Fruit fly (Drosophila melanogaster): Measurements from ENCODE around the gene Mat89Ba.

dm6 chr3R:16228719-16229704 is 43.2 kb downstream of the Mat89Ba start:
- TF ChIP-seq h (GFP tag; optimal IDR thresholded peaks at IDR 0.05) (peak; percentile 15), OdsH (GFP tag; optimal IDR thresholded peaks at IDR 0.05) (no peak), jim (GFP tag; optimal IDR thresholded peaks at IDR 0.05) (no peak), Sp1 (GFP tag; optimal IDR thresholded peaks at IDR 0.05) (peak; percentile 60), brk (GFP tag; optimal IDR thresholded peaks at IDR 0.05) (peak; percentile 49), sv (GFP tag; optimal IDR thresholded peaks at IDR 0.05) (no peak), Dfd (GFP tag; optimal IDR thresholded peaks at IDR 0.05) (no peak), usp (GFP tag; optimal IDR thresholded peaks at IDR 0.05) (no peak), Hr83 (GFP tag; optimal IDR thresholded peaks at IDR 0.05; ENCODE audit: poor library complexity, severe bottlenecking) (peak; percentile 1), Hr78 (GFP tag; optimal IDR thresholded peaks at IDR 0.05) (no peak), tai (GFP tag; optimal IDR thresholded peaks at IDR 0.05) (no peak)
